Worm (Caenorhabditis elegans) whole organism, young adult: ENCODE results near the gene F17C11.12.

Source experiments
- B0019.2 ChIP-seq: fragments of 200-800 bp; sonication (Bioruptor generic); conservative IDR thresholded peaks from 2 replicates; pipeline ENCODE4 v1.3.6; 2022; ENCODE audit warnings: missing genetic modification reagents, missing genetic modification characterization, missing compliant biosample characterization
- B0035.1 ChIP-seq: sonication (generic microtip); optimal IDR thresholded peaks from 2 replicates; lab custom pipeline; 2016; ENCODE audit warnings: missing genetic modification characterization, mild to moderate bottlenecking, missing compliant biosample characterization, missing genotype, missing genetic modification reagents
- F39B2.1 ChIP-seq: fragments of 200-800 bp; sonication (Bioruptor generic); IDR thresholded peaks from 2 replicates; pipeline ENCODE4 v1.3.6; 2022; ENCODE audit warnings: missing genetic modification reagents, missing genetic modification characterization, missing compliant biosample characterization
- F49E8.2 ChIP-seq: sonication (generic microtip); optimal IDR thresholded peaks from 3 replicates; lab custom pipeline; 2017; ENCODE audit warnings: missing genetic modification characterization, mild to moderate bottlenecking, missing compliant biosample characterization, antibody characterized with exemption, moderate library complexity; ENCODE audit not compliant: insufficient read depth
- F57C9.4 ChIP-seq: sonication (generic microtip); optimal IDR thresholded peaks from 2 replicates; lab custom pipeline; 2017; ENCODE audit warnings: mild to moderate bottlenecking, missing genetic modification characterization, missing compliant biosample characterization
- T07F8.4 ChIP-seq: sonication (generic microtip); optimal IDR thresholded peaks from 2 replicates; lab custom pipeline; 2016; ENCODE audit warnings: mild to moderate bottlenecking, missing genetic modification characterization, moderate library complexity, missing compliant biosample characterization
- Y53F4B.3 ChIP-seq: fragments of 200-800 bp; sonication (Bioruptor generic); IDR thresholded peaks from 2 replicates; pipeline ENCODE4 v1.3.6; 2022; ENCODE audit warnings: missing genetic modification reagents, missing genetic modification characterization, missing compliant biosample characterization
- Y56A3A.18 ChIP-seq: fragments of 200-800 bp; sonication (Bioruptor generic); IDR thresholded peaks from 2 replicates; pipeline ENCODE4 v1.3.6; 2022; ENCODE audit warnings: missing genetic modification reagents, missing genetic modification characterization, missing compliant biosample characterization
- athp-1 ChIP-seq: sonication (generic microtip); optimal IDR thresholded peaks from 2 replicates; lab custom pipeline; 2017; ENCODE audit warnings: mild to moderate bottlenecking, missing genetic modification characterization, missing compliant biosample characterization
- bed-1 ChIP-seq: fragments of 200-800 bp; sonication (Bioruptor generic); IDR thresholded peaks from 2 replicates; pipeline ENCODE4 v1.3.6; 2022; ENCODE audit warnings: missing genetic modification reagents, missing genetic modification characterization, missing compliant biosample characterization
- ceh-27 ChIP-seq: fragments of 200-800 bp; sonication (Bioruptor generic); optimal IDR thresholded peaks from 2 replicates; lab custom pipeline; 2018; ENCODE audit warnings: mild to moderate bottlenecking, missing genetic modification characterization, moderate library complexity, missing compliant biosample characterization
- ceh-79 ChIP-seq: sonication (generic microtip); optimal IDR thresholded peaks from 2 replicates; lab custom pipeline; 2017; ENCODE audit warnings: mild to moderate bottlenecking, missing genetic modification characterization, missing compliant biosample characterization
- ceh-91 ChIP-seq: fragments of 200-800 bp; sonication (Bioruptor generic); IDR thresholded peaks from 2 replicates; pipeline ENCODE4 v1.3.6; 2022; ENCODE audit warnings: missing genetic modification reagents, missing genetic modification characterization, missing compliant biosample characterization
- chd-7 ChIP-seq: sonication (generic microtip); optimal IDR thresholded peaks from 2 replicates; lab custom pipeline; 2016; ENCODE audit warnings: mild to moderate bottlenecking, missing genetic modification characterization, moderate library complexity, missing compliant biosample characterization
- efl-1 ChIP-seq: fragments of 150-350 bp; optimal IDR thresholded peaks from 2 replicates; lab custom pipeline; 2014; ENCODE audit warnings: missing biosample characterization, missing genetic modification reagents, missing genetic modification characterization
- egl-18 ChIP-seq: fragments of 200-800 bp; sonication (Bioruptor generic); IDR thresholded peaks from 2 replicates; pipeline ENCODE4 v1.3.6; 2022; ENCODE audit warnings: missing genetic modification reagents, missing genetic modification characterization, missing compliant biosample characterization
- egl-44 ChIP-seq: fragments of 200-800 bp; sonication (Bioruptor generic); IDR thresholded peaks from 2 replicates; pipeline ENCODE4 v1.3.6; 2022; ENCODE audit warnings: missing genetic modification reagents, missing genetic modification characterization, missing compliant biosample characterization
- hmg-20 ChIP-seq: fragments of 200-800 bp; sonication (Bioruptor generic); IDR thresholded peaks from 2 replicates; pipeline ENCODE4 v1.3.6; 2022; ENCODE audit warnings: missing genetic modification reagents, missing genetic modification characterization, missing compliant biosample characterization
- let-526 ChIP-seq: fragments of 200-800 bp; sonication (Bioruptor generic); IDR thresholded peaks from 2 replicates; pipeline ENCODE4 v1.3.6; 2022; ENCODE audit warnings: missing genetic modification reagents, missing genetic modification characterization, missing compliant biosample characterization
- let-607 ChIP-seq, 2 experiments: fragments of 200-800 bp in 1 of 2; sonication (Bioruptor generic) in 1 of 2; sonication (generic microtip) in 1 of 2; optimal IDR thresholded peaks; 2 replicates each; lab custom pipeline; 2016 to 2018; ENCODE audit warnings: mild to moderate bottlenecking in 2 of 2, missing compliant biosample characterization in 2 of 2, missing genetic modification characterization in 2 of 2, moderate library complexity in 2 of 2, missing genotype in 1 of 2
- lin-26 ChIP-seq: fragments of 200-800 bp; sonication (Bioruptor generic); IDR thresholded peaks from 2 replicates; pipeline ENCODE4 v1.3.6; 2022; ENCODE audit warnings: missing genetic modification reagents, missing genetic modification characterization, missing compliant biosample characterization
- lin-54 ChIP-seq: fragments of 200-800 bp; sonication (Bioruptor generic); optimal IDR thresholded peaks from 2 replicates; lab custom pipeline; 2018; ENCODE audit warnings: mild to moderate bottlenecking, missing genetic modification characterization, missing compliant biosample characterization
- lsl-1 ChIP-seq: fragments of 200-800 bp; sonication (Bioruptor generic); optimal IDR thresholded peaks from 2 replicates; lab custom pipeline; 2018; ENCODE audit warnings: mild to moderate bottlenecking, missing genetic modification characterization, moderate library complexity, missing compliant biosample characterization
- madf-6 ChIP-seq: fragments of 200-800 bp; sonication (Bioruptor generic); IDR thresholded peaks from 2 replicates; pipeline ENCODE4 v1.3.6; 2022; ENCODE audit warnings: missing genetic modification reagents, missing genetic modification characterization, missing compliant biosample characterization
- nfya-1 ChIP-seq: sonication (generic microtip); optimal IDR thresholded peaks from 2 replicates; lab custom pipeline; 2017; ENCODE audit warnings: antibody characterized with exemption, missing compliant biosample characterization, missing genetic modification characterization, borderline replicate concordance; ENCODE audit not compliant: insufficient read depth
- nhr-120 ChIP-seq: fragments of 200-800 bp; sonication (Bioruptor generic); IDR thresholded peaks from 2 replicates; pipeline ENCODE4 v1.3.6; 2022; ENCODE audit warnings: missing genetic modification characterization, missing compliant biosample characterization
- nhr-179 ChIP-seq: sonication (generic microtip); optimal IDR thresholded peaks from 2 replicates; lab custom pipeline; 2016; ENCODE audit warnings: mild to moderate bottlenecking, missing genetic modification characterization, missing compliant biosample characterization
- nhr-80 ChIP-seq: sonication (generic microtip); optimal IDR thresholded peaks from 2 replicates; lab custom pipeline; 2016; ENCODE audit warnings: missing genetic modification characterization, missing compliant biosample characterization
- rcor-1 ChIP-seq: fragments of 200-800 bp; sonication (Bioruptor generic); IDR thresholded peaks from 2 replicates; pipeline ENCODE4 v1.3.6; 2022; ENCODE audit warnings: missing genetic modification reagents, missing genetic modification characterization, missing compliant biosample characterization
- snpc-3.4 ChIP-seq: sonication (generic microtip); optimal IDR thresholded peaks from 2 replicates; lab custom pipeline; 2017; ENCODE audit warnings: missing genetic modification characterization, mild to moderate bottlenecking, missing compliant biosample characterization, antibody characterized with exemption, moderate library complexity, missing genotype, missing genetic modification reagents
- unc-130 ChIP-seq: sonication (generic microtip); optimal IDR thresholded peaks from 2 replicates; lab custom pipeline; 2016; ENCODE audit warnings: missing genetic modification reagents, missing genetic modification characterization, missing compliant biosample characterization
- unc-62 ChIP-seq: fragments of 150-350 bp; optimal IDR thresholded peaks from 2 replicates; lab custom pipeline; 2014; ENCODE audit warnings: missing biosample characterization, missing genetic modification reagents, missing genetic modification characterization
- xnd-1 ChIP-seq: sonication (generic microtip); optimal IDR thresholded peaks from 2 replicates; lab custom pipeline; 2016; ENCODE audit warnings: missing genotype, missing genetic modification reagents, missing genetic modification characterization, missing compliant biosample characterization
- ztf-26 ChIP-seq: sonication (generic microtip); optimal IDR thresholded peaks from 2 replicates; lab custom pipeline; 2017; ENCODE audit warnings: missing genetic modification characterization, missing compliant biosample characterization
- ztf-28 ChIP-seq: fragments of 200-800 bp; sonication (Bioruptor generic); IDR thresholded peaks from 2 replicates; pipeline ENCODE4 v1.3.6; 2022; ENCODE audit warnings: missing genetic modification reagents, missing genetic modification characterization, missing compliant biosample characterization

Gene F17C11.12

ce11 chrV:10902682-10903081 is 34.0 kb downstream of the F17C11.12 start, which contains the start of gene F32D8.8:
F32D8.8 (minus strand) TSS chrV:10902782.
- TF ChIP-seq B0035.1 (tag; lab: Kevin White, UChicago) = no peak
- TF ChIP-seq F57C9.4 (tag; lab: Kevin White, UChicago) = no peak
- no peak for TF ChIP-seq chd-7 (tag; lab: Kevin White, UChicago)
- TF ChIP-seq Y56A3A.18 = no peak
- no peak for TF ChIP-seq ztf-26 (tag; lab: Kevin White, UChicago)
- TF ChIP-seq ceh-79 = no peak
- no peak for TF ChIP-seq F49E8.2 (tag; lab: Kevin White, UChicago)
- no peak for TF ChIP-seq T07F8.4 (tag; lab: Kevin White, UChicago)
- no peak for TF ChIP-seq ceh-91 (GFP tag; lab: Robert Waterston, UW)
- TF ChIP-seq nhr-179 = no peak
- TF ChIP-seq ceh-27 (GFP tag; lab: Kevin White, UChicago) = no peak
- no peak for TF ChIP-seq snpc-3.4 (tag; lab: Kevin White, UChicago)
- TF ChIP-seq ztf-28 (GFP tag; lab: Robert Waterston, UW) = no peak
- TF ChIP-seq madf-6 (GFP tag; lab: Robert Waterston, UW) = no peak
- no peak for TF ChIP-seq unc-130

ce11 chrV:10901125-10901524 is 35.6 kb downstream of the F17C11.12 start, which contains the start of gene spp-16:
spp-16 (minus strand) TSS chrV:10901303.
- no peak for TF ChIP-seq nhr-120 (GFP tag; lab: Robert Waterston, UW)
- peak; percentile 50 for TF ChIP-seq nhr-80 (tag; lab: Kevin White, UChicago)

- TF ChIP-seq let-607 (tag; optimal IDR thresholded peaks at IDR 0.05; lab: Kevin White, UChicago) (no peak), bed-1 (GFP tag; lab: Robert Waterston, UW) (no peak), xnd-1 (no peak), let-526 (GFP tag; lab: Robert Waterston, UW) (no peak), nfya-1 (tag; lab: Kevin White, UChicago) (no peak), unc-62 (GFP tag; lab: Kevin White, UChicago) (no peak), Y53F4B.3 (no peak), lin-54 (no peak), B0019.2 (GFP tag; lab: Robert Waterston, UW) (no peak), B0035.1 (tag; lab: Kevin White, UChicago) (no peak), rcor-1 (no peak), F39B2.1 (no peak), chd-7 (tag; lab: Kevin White, UChicago) (no peak), efl-1 (GFP tag; lab: Kevin White, UChicago) (no peak)
These were observed 38.1 kb downstream of the F17C11.12 start for ce11 chrV:10898629-10899028.

- TF ChIP-seq hmg-20 (GFP tag; lab: Robert Waterston, UW) = no peak
- no peak for TF ChIP-seq lin-26
- TF ChIP-seq egl-18 = no peak
- TF ChIP-seq athp-1 = no peak
- no peak for TF ChIP-seq lsl-1 (GFP tag; lab: Kevin White, UChicago)
- no peak for TF ChIP-seq egl-44 (GFP tag; lab: Robert Waterston, UW)
- no peak for TF ChIP-seq unc-62 (GFP tag; lab: Kevin White, UChicago)
These were observed 38.6 kb downstream of the F17C11.12 start, which contains the start of gene F32D8.7 for ce11 chrV:10898107-10898506. F32D8.7 (plus strand) TSS chrV:10898435.
